Worm (Caenorhabditis elegans): ENCODE measurements around the gene ced-10.

DNA sequence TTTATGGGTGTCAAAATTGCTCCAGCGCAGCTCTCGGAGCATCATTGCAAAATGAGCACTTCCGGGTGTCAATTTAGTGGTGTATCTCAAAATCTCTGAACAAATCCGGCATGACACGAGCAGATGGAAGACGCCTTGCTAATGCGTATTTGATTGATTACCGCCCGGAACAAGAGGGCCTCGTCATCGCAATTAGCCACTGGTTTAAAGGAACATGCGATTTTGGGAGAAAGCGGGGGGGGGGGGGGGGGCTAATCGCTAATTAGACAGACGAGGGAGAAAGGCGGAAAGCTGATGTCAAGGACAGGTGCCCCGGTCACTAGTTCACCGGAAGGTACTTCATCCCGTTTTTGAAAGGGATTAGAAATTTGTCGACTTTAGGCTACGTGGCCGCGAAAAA lies 12.4 kb upstream of the ced-10 start:
- no peak for TF ChIP-seq ztf-29 (GFP tag; IDR thresholded peaks at IDR 0.05)
- peak; percentile 41; the same call in 1 of the 2 replicates for TF ChIP-seq flt-1 (GFP tag; IDR thresholded peaks at IDR 0.05)
- TF ChIP-seq cog-1 (tag; optimal IDR thresholded peaks at IDR 0.05): no peak
